Worm (Caenorhabditis elegans) whole organism, mixed stage, embryonic: ENCODE measurements around the gene Y39A3A.2.
"Not testable (repeated sequence)": the region's sequence is repeated elsewhere in the genome, so short reads cannot be mapped to it uniquely, and the experiment has no call there.

ENCODE experiments used
- M03D4.4 ChIP-seq: sonication (generic microtip); optimal IDR thresholded peaks from 2 replicates; lab custom pipeline; 2017; ENCODE audit warnings: mild to moderate bottlenecking, missing genetic modification characterization, missing compliant biosample characterization
- blmp-1 ChIP-seq: fragments of 150-350 bp; optimal IDR thresholded peaks from 2 replicates; lab custom pipeline; 2014; ENCODE audit warnings: missing biosample characterization, missing genetic modification characterization
- ceh-39 ChIP-seq: fragments of 150-350 bp; optimal IDR thresholded peaks from 2 replicates; lab custom pipeline; 2014; ENCODE audit warnings: missing biosample characterization, missing genetic modification characterization
- ceh-43 ChIP-seq: fragments of 200-800 bp; sonication (Bioruptor generic); optimal IDR thresholded peaks from 2 replicates; lab custom pipeline; 2018; ENCODE audit warnings: mild to moderate bottlenecking, missing genetic modification characterization, moderate library complexity, missing compliant biosample characterization
- ceh-83 ChIP-seq: fragments of 200-800 bp; sonication (Bioruptor generic); optimal IDR thresholded peaks from 2 replicates; lab custom pipeline; 2018; ENCODE audit warnings: mild to moderate bottlenecking, missing genetic modification characterization, missing compliant biosample characterization
- cnd-1 ChIP-seq: fragments of 200-800 bp; sonication (Bioruptor generic); optimal IDR thresholded peaks from 2 replicates; lab custom pipeline; 2018; ENCODE audit warnings: mild to moderate bottlenecking, missing genetic modification characterization, missing compliant biosample characterization
- drap-1 ChIP-seq: fragments of 200-800 bp; sonication (Bioruptor generic); optimal IDR thresholded peaks from 3 replicates; lab custom pipeline; 2018; ENCODE audit warnings: mild to moderate bottlenecking, missing genetic modification characterization, missing compliant biosample characterization
- elt-3 ChIP-seq: fragments of 150-350 bp; optimal IDR thresholded peaks from 2 replicates; lab custom pipeline; 2014; ENCODE audit warnings: missing biosample characterization, missing genetic modification characterization
- ham-2 ChIP-seq: fragments of 200-800 bp; sonication (Bioruptor generic); optimal IDR thresholded peaks from 2 replicates; lab custom pipeline; 2018; ENCODE audit warnings: mild to moderate bottlenecking, missing genetic modification characterization, missing compliant biosample characterization
- hlh-1 ChIP-seq: fragments of 150-350 bp; optimal IDR thresholded peaks from 2 replicates; lab custom pipeline; 2014; ENCODE audit warnings: missing biosample characterization, missing genetic modification reagents, missing genetic modification characterization
- lin-32 ChIP-seq: fragments of 200-800 bp; sonication (Bioruptor generic); optimal IDR thresholded peaks from 2 replicates; lab custom pipeline; 2018; ENCODE audit warnings: mild to moderate bottlenecking, missing genetic modification characterization, missing compliant biosample characterization
- lsy-2 ChIP-seq: fragments of 150-350 bp; optimal IDR thresholded peaks from 2 replicates; lab custom pipeline; 2014; ENCODE audit warnings: missing biosample characterization, missing genetic modification characterization
- mab-5 ChIP-seq: fragments of 150-350 bp; optimal IDR thresholded peaks from 2 replicates; lab custom pipeline; 2014; ENCODE audit warnings: missing biosample characterization, missing genetic modification characterization
- mep-1 ChIP-seq: fragments of 150-350 bp; optimal IDR thresholded peaks from 2 replicates; lab custom pipeline; 2017; ENCODE audit warnings: missing biosample characterization, missing genetic modification reagents, missing genetic modification characterization, inconsistent platforms
- nhr-12 ChIP-seq: fragments of 150-350 bp; optimal IDR thresholded peaks from 2 replicates; lab custom pipeline; 2014; ENCODE audit warnings: missing biosample characterization, missing genetic modification characterization
- nhr-2 ChIP-seq: fragments of 150-350 bp; optimal IDR thresholded peaks from 2 replicates; lab custom pipeline; 2014; ENCODE audit warnings: missing biosample characterization, missing genetic modification characterization
- nhr-28 ChIP-seq: fragments of 150-350 bp; optimal IDR thresholded peaks from 2 replicates; lab custom pipeline; 2014; ENCODE audit warnings: missing biosample characterization, missing genetic modification characterization
- nhr-76 ChIP-seq: sonication (generic microtip); optimal IDR thresholded peaks from 2 replicates; lab custom pipeline; 2017; ENCODE audit warnings: missing biosample characterization, missing genetic modification characterization
- snpc-4 ChIP-seq: fragments of 150-350 bp; optimal IDR thresholded peaks from 2 replicates; lab custom pipeline; 2014; ENCODE audit warnings: missing biosample characterization, missing genetic modification characterization
- sptf-1 ChIP-seq: sonication (generic microtip); optimal IDR thresholded peaks from 2 replicates; lab custom pipeline; 2017; ENCODE audit warnings: mild to moderate bottlenecking, missing genetic modification characterization, moderate library complexity, missing compliant biosample characterization
- zip-8 ChIP-seq: fragments of 150-350 bp; optimal IDR thresholded peaks from 2 replicates; lab custom pipeline; 2014; ENCODE audit warnings: missing biosample characterization, missing genetic modification characterization
- ztf-11 ChIP-seq: fragments of 150-350 bp; optimal IDR thresholded peaks from 2 replicates; lab custom pipeline; 2014; ENCODE audit warnings: missing biosample characterization, missing genetic modification characterization

Gene Y39A3A.2

DNA sequence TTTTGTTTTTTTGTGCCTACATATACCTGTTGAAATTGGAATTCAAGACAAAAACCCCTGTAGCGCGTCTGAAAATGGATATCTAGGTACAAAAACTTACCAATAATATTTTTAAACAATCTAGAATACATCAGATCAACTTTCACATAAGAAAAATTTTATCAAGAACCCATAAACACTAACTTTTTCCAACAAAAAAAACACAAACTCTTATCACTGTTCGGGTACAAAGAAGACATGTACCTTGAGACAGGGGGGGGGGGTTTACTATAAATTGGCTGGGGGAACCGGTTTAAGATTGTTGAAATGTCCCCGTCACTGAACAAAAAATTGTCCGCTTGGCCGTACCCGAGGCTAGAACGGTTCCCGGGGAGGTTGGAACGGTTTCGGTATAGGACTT is 25.0 kb upstream of the Y39A3A.2 start, which contains the start of gene cpt-3:
Gene cpt-3, plus strand, starts transcription at position 301 of the 400 bp plus-strand sequence.
- not testable (repeated sequence) for TF ChIP-seq M03D4.4 (tag; lab: Kevin White, UChicago); sptf-1; nhr-28

DNA sequence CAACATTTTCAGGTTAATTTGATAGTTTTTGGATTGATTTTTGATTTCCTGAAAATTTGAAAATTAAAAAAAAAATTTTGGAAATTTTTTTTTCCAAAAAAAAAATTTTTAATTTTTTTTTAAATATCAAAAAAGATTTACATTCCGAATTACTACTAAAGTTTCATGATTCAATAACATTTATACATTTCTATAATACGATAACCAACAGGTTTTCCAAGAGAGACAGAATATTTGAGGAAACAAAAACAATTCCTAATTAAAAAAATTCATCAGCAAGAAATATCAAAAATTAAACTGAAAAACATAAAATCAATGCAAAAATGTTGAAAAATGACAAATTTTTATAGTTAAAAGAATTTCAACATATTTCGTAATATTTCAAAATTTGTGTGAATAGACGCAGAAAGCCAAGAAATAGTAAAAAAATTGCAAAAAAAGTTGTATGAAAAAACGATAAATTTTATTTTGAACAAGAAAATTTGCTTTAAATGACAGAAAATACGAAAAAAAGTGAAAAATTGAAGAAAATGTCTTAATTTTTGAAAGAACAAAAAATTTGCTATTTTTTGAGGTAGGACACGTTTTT is 19.2 kb upstream of the Y39A3A.2 start, which contains the start of gene Y39A3A.4:
Gene Y39A3A.4, minus strand, starts transcription at position 51 of the 589 bp plus-strand sequence.
- no peak for TF ChIP-seq mep-1 (tag; lab: Kevin White, UChicago)
- TF ChIP-seq nhr-12: no peak
- no peak for TF ChIP-seq hlh-1 (tag; lab: Kevin White, UChicago)
- TF ChIP-seq elt-3 (tag; lab: Kevin White, UChicago): no peak
- no peak for TF ChIP-seq drap-1 (GFP tag; lab: Kevin White, UChicago)

DNA sequence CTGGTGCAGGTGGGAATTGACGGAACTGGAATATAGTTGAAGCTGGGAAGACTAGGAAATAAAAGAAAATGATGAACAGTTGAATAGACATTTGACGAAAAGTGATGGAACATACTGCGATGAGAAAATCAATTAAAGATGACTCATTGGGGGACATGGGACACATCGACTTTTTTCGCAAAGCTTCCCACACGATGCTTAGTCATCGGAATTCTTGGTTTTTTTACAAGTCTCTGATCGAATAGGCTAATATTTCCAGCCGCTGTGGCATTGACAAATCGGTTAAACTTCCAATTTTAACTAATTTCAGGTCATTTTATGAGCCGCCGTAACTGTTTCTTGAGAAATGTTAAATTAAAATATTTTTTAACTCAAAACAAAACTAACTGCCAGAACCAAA is 10.8 kb upstream of the Y39A3A.2 start, which contains the start of gene Y39A3A.3:
Gene Y39A3A.3, minus strand, starts transcription at position 101 of the 400 bp plus-strand sequence.
- TF ChIP-seq lsy-2 (tag; lab: Kevin White, UChicago) (no peak), elt-3 (tag; lab: Kevin White, UChicago) (no peak), zip-8 (tag; lab: Kevin White, UChicago) (no peak), snpc-4 (tag; lab: Kevin White, UChicago) (no peak), ztf-11 (no peak), ceh-39 (tag; lab: Kevin White, UChicago) (no peak)

DNA sequence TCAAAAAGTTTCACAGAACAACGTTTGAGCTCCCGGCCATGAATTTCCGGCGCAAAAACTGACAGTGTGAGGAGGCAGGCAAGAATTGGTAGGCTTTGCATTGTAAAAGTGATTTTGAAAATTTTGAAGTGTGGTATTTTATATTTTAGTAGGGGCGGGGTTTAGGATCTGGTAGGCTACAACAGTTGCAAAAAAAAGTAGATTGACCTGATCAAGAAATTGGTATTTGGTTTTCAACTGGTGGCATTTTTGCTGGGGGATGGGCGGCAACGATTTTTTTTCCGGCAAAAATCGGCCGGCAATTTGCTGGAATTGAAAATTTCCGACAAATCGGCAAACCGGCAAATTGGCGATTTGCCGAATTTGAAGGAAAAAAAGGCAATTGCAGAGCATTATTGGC is 3.4 kb upstream of the Y39A3A.2 start, which contains the start of gene ins-16:
Gene ins-16, minus strand, starts transcription at position 101 of the 400 bp plus-strand sequence.
- TF ChIP-seq nhr-76 (tag; lab: Kevin White, UChicago) (no peak), snpc-4 (tag; lab: Kevin White, UChicago) (no peak)

DNA sequence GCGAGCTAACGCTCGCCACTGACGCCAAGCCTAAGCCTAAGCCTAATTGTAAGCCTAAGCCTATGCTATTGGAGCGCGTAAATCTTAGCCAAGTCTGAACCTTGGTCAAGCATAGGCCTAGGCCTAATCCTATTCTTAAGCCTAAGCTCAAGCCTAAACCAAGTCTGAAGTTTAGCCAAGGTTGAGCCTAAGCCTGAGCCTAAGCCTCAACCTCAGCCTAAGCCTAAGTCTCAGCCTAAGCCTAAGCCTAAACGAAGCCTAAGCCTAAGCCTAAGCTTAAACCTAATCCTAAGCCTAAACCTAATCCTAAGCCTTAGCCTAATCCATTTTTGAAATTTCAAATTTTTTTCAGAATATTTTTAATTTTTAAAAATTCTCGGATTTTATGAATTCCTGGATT is 2.6 kb upstream of the Y39A3A.2 start:
- no peak for TF ChIP-seq hlh-1 (tag; lab: Kevin White, UChicago)
- TF ChIP-seq ham-2 (GFP tag; lab: Kevin White, UChicago): peak; percentile 33

DNA sequence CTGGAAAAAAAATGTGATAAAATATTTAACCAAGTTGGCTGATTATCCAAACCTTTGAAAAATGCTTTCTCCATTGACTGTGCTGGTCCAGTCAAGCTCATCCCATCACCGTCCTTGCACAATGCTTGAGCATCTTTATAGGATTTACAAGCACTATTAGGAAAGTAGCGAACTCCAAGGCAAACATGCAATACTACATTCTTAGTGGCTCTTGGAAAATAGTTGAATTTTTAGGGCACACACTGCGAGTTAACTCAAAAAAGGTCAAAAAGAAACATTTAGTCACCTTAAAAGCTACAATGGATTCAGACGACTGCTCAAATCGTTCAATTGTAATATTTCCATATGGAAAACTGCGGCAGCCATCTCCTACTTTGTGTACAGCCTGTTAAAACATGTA is 3.4 kb downstream of the Y39A3A.2 start, which contains the start of gene M01E10.3:
Gene M01E10.3, minus strand, starts transcription at position 101 of the 400 bp plus-strand sequence.
- TF ChIP-seq zip-8 (tag; lab: Kevin White, UChicago) (no peak), sptf-1 (no peak), nhr-12 (no peak), hlh-1 (tag; lab: Kevin White, UChicago) (no peak), mep-1 (tag; lab: Kevin White, UChicago) (no peak), ceh-83 (GFP tag; lab: Kevin White, UChicago) (no peak), mab-5 (tag; lab: Kevin White, UChicago) (no peak), blmp-1 (tag; lab: Kevin White, UChicago) (no peak), ham-2 (GFP tag; lab: Kevin White, UChicago) (no peak), nhr-28 (no peak), ceh-39 (tag; lab: Kevin White, UChicago) (no peak), drap-1 (GFP tag; lab: Kevin White, UChicago) (no peak), ceh-43 (GFP tag; lab: Kevin White, UChicago) (no peak), snpc-4 (tag; lab: Kevin White, UChicago) (no peak), lin-32 (GFP tag; lab: Kevin White, UChicago) (no peak)

DNA sequence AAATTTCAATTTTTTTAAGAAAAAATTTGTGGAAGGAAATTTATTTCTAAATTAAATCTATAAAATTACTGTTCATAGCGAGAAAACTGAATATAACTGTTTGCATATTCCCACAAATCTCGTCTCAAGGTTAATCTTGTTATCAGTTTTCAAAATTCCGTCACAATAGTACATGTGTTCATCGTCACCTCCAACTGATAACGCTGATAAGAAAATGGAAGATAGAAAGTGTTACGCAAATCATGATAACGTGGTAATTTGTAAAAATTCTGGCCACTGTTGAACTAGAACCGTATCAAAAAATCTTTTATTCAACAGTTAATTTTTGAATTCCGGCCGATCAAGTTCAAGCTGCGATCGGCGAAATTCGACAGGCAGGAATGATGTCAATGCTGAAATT is 4.0 kb downstream of the Y39A3A.2 start:
- TF ChIP-seq ceh-43 (GFP tag; lab: Kevin White, UChicago) (no peak), elt-3 (tag; lab: Kevin White, UChicago) (peak; percentile 8), nhr-2 (tag; lab: Kevin White, UChicago) (no peak), lsy-2 (tag; lab: Kevin White, UChicago) (no peak), lin-32 (GFP tag; lab: Kevin White, UChicago) (no peak)

DNA sequence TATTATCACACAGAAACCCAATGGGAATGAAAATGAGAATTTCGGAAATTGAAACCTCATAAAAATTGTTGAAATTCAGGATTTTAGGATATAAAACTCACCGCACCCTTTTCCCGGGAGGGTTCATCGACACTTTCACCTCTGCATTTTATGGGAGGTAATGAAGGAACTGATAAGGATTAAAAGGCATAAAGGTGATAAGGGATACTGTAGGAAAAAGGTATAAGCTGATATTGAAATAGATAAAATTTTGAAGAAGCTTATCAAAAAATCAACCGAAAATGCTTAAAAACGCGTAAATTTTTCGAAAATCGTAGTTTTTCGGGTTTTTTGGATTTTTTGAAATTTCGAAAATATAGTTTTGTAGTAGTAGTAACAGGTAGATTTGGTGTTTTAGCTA is 7.0 kb downstream of the Y39A3A.2 start:
- TF ChIP-seq cnd-1 (tag; lab: Kevin White, UChicago) (no peak), zip-8 (tag; lab: Kevin White, UChicago) (no peak), ham-2 (GFP tag; lab: Kevin White, UChicago) (no peak), lin-32 (GFP tag; lab: Kevin White, UChicago) (no peak)
- TF ChIP-seq, all 35 proteins: peak for 0
